Fruit fly (Drosophila melanogaster): ENCODE data around the gene RpS5a.
A peak's percentile ranks its signal among the peaks of the same experiment; 100 is the strongest.

The RpS5a gene

dm6 chrX:17113324-17113723 lies 34.7 kb downstream of the RpS5a start (continued):
- TF ChIP-seq Xbp1 (GFP tag; optimal IDR thresholded peaks at IDR 0.05) = peak; percentile 16
- TF ChIP-seq hkb (optimal IDR thresholded peaks at IDR 0.05) = no peak
- 0 out of 2 replicates have a peak, but pooled peaks have one; percentile 9 for TF ChIP-seq hkb (GFP tag; IDR thresholded peaks at IDR 0.05)
- peak; percentile 3 for TF ChIP-seq CG9437 (GFP tag; optimal IDR thresholded peaks at IDR 0.05)
- peak; percentile 16 for TF ChIP-seq CG7556 (GFP tag; optimal IDR thresholded peaks at IDR 0.05)
- TF ChIP-seq Hr51 (GFP tag; optimal IDR thresholded peaks at IDR 0.05) = peak in 1 of 2 experiments; percentile 60

- TF ChIP-seq sens (GFP tag) (peak; percentile 52), CG7963 (GFP tag; IDR thresholded peaks at IDR 0.05; ENCODE audit: partially characterized antibody) (no peak), CG7556 (GFP tag; optimal IDR thresholded peaks at IDR 0.05) (peak; percentile 13), CG17361 (GFP tag; IDR thresholded peaks at IDR 0.05) (peak; percentile 45; the same call in 1 of the 3 replicates), pum (GFP tag; optimal IDR thresholded peaks at IDR 0.05) (no peak), row (GFP tag; IDR thresholded peaks at IDR 0.05) (0 out of 3 replicates have a peak, but pooled peaks have one; percentile 12), Sox100B (GFP tag; optimal IDR thresholded peaks at IDR 0.05) (peak; percentile 11), CG10147 (GFP tag; optimal IDR thresholded peaks at IDR 0.05) (no peak), CG30403 (GFP tag; optimal IDR thresholded peaks at IDR 0.05) (peak; percentile 28), CG9437 (GFP tag; optimal IDR thresholded peaks at IDR 0.05) (peak; percentile 16), lbe (GFP tag; optimal IDR thresholded peaks at IDR 0.05) (no peak), CG6689 (GFP tag; IDR thresholded peaks at IDR 0.05) (no peak), Ssrp (tag; optimal IDR thresholded peaks at IDR 0.05) (peak; percentile 8), CG16863 (GFP tag; optimal IDR thresholded peaks at IDR 0.05) (peak; percentile 3), CG4424 (GFP tag; optimal IDR thresholded peaks at IDR 0.05) (peak; percentile 32), CG15696 (tag; optimal IDR thresholded peaks at IDR 0.05) (peak; percentile 2), tio (GFP tag; optimal IDR thresholded peaks at IDR 0.05) (peak; percentile 16), gem (tag; optimal IDR thresholded peaks at IDR 0.05) (peak; percentile 43), CG7839 (tag; optimal IDR thresholded peaks at IDR 0.05) (peak; percentile 22), psq (GFP tag; optimal IDR thresholded peaks at IDR 0.05) (no peak), sr (GFP tag; IDR thresholded peaks at IDR 0.05) (no peak), CG18262 (tag; optimal IDR thresholded peaks at IDR 0.05) (peak; percentile 31), lola (GFP tag; optimal IDR thresholded peaks at IDR 0.05) (peak in 1 of 3 experiments; percentile 13), Oli (tag; optimal IDR thresholded peaks at IDR 0.05) (peak; percentile 13), Abd-B (GFP tag; optimal IDR thresholded peaks at IDR 0.05) (no peak), CG10979 (tag; optimal IDR thresholded peaks at IDR 0.05) (peak; percentile 41), CG8359 (GFP tag; optimal IDR thresholded peaks at IDR 0.05; ENCODE audit: borderline replicate concordance) (no peak), bsh (GFP tag; optimal IDR thresholded peaks at IDR 0.05) (peak; percentile 12 to 17), da (GFP tag; optimal IDR thresholded peaks at IDR 0.05) (no peak), phol (tag; optimal IDR thresholded peaks at IDR 0.05) (peak; percentile 49), stwl (tag; optimal IDR thresholded peaks at IDR 0.05) (peak; percentile 0), Med (GFP tag) (peak; percentile 36), Lhr (GFP tag; optimal IDR thresholded peaks at IDR 0.05) (no peak), sc (optimal IDR thresholded peaks at IDR 0.05) (no peak), sc (GFP tag; optimal IDR thresholded peaks at IDR 0.05) (peak; percentile 30), CG2712 (tag; optimal IDR thresholded peaks at IDR 0.05) (peak; percentile 16), tap (tag; optimal IDR thresholded peaks at IDR 0.05) (no peak), CG2199 (GFP tag; IDR thresholded peaks at IDR 0.05) (0 out of 3 replicates have a peak, but pooled peaks have one; percentile 42), tin (GFP tag; optimal IDR thresholded peaks at IDR 0.05) (peak; percentile 2), CG4820 (GFP tag; optimal IDR thresholded peaks at IDR 0.05) (peak; percentile 23), CG11504 (tag; optimal IDR thresholded peaks at IDR 0.05) (peak; percentile 31)
Measured at dm6 chrX:17111958-17112953, 35.8 kb downstream of the RpS5a start.

Measured in whole organism, embryonic.